Worm (Caenorhabditis elegans): Measurements from ENCODE around the gene Y57G11C.22.

Gene Y57G11C.22

ce11 chrIV:14868560-14868959, 31.5 kb downstream of the Y57G11C.22 start:
- TF ChIP-seq ref-2 (tag; optimal IDR thresholded peaks at IDR 0.05) (no peak), gmeb-2 (tag; optimal IDR thresholded peaks at IDR 0.05) (no peak), elt-4 (tag; optimal IDR thresholded peaks at IDR 0.05) (no peak), elt-2 (tag; optimal IDR thresholded peaks at IDR 0.05) (no peak), unc-3 (GFP tag; conservative IDR thresholded peaks at IDR 0.05) (no peak), unc-3 (tag; optimal IDR thresholded peaks at IDR 0.05) (no peak)

ce11 chrIV:14869844-14870433, 32.9 kb downstream of the Y57G11C.22 start:
- TF ChIP-seq nfya-1 (tag; optimal IDR thresholded peaks at IDR 0.05), result peak; percentile 75
- no peak for TF ChIP-seq pag-3 (tag; optimal IDR thresholded peaks at IDR 0.05; ENCODE audit: borderline replicate concordance)

- TF ChIP-seq ceh-19 (GFP tag; optimal IDR thresholded peaks at IDR 0.05) (no peak), pros-1 (tag; optimal IDR thresholded peaks at IDR 0.05) (peak; percentile 62), pha-2 (tag; optimal IDR thresholded peaks at IDR 0.05) (peak; percentile 32), ceh-18 (tag; optimal IDR thresholded peaks at IDR 0.05) (peak; percentile 36), nhr-232 (tag; optimal IDR thresholded peaks at IDR 0.05) (peak; percentile 1), nfya-1 (tag; optimal IDR thresholded peaks at IDR 0.05) (peak; percentile 73), hlh-6 (tag; optimal IDR thresholded peaks at IDR 0.05) (peak; percentile 49), ceh-31 (tag; optimal IDR thresholded peaks at IDR 0.05) (peak; percentile 49), lim-6 (tag; optimal IDR thresholded peaks at IDR 0.05) (no peak), F13H6.1 (tag; optimal IDR thresholded peaks at IDR 0.05) (peak; percentile 77), T23F11.4 (GFP tag; optimal IDR thresholded peaks at IDR 0.05) (no peak), C08G9.2 (tag; optimal IDR thresholded peaks at IDR 0.05) (peak; percentile 33), tbx-7 (tag; optimal IDR thresholded peaks at IDR 0.05) (peak; percentile 15), eyg-1 (tag; optimal IDR thresholded peaks at IDR 0.05) (peak; percentile 34), ref-2 (tag; optimal IDR thresholded peaks at IDR 0.05) (peak; percentile 65), rnt-1 (tag; optimal IDR thresholded peaks at IDR 0.05) (peak; percentile 63), pha-4 (tag; optimal IDR thresholded peaks at IDR 0.05) (no peak), ceh-34 (tag; optimal IDR thresholded peaks at IDR 0.05) (peak; percentile 10), hlh-15 (tag; optimal IDR thresholded peaks at IDR 0.05) (no peak), hlh-30 (tag; optimal IDR thresholded peaks at IDR 0.05; ENCODE audit: insufficient read depth) (peak; percentile 26), npax-4 (tag; optimal IDR thresholded peaks at IDR 0.05) (no peak), ets-4 (tag; optimal IDR thresholded peaks at IDR 0.05) (peak; percentile 9), ceh-2 (tag; optimal IDR thresholded peaks at IDR 0.05) (peak; percentile 6), tbx-2 (tag; optimal IDR thresholded peaks at IDR 0.05) (peak; percentile 70)
These were observed 35.3 kb downstream of the Y57G11C.22 start for ce11 chrIV:14872320-14872719.

- TF ChIP-seq nfya-1 (tag; optimal IDR thresholded peaks at IDR 0.05) (peak; percentile 55), T23F11.4 (GFP tag; optimal IDR thresholded peaks at IDR 0.05) (peak; percentile 44), dve-1 (tag; optimal IDR thresholded peaks at IDR 0.05) (peak; percentile 34), unc-42 (tag; optimal IDR thresholded peaks at IDR 0.05) (peak; percentile 9), ets-4 (tag; optimal IDR thresholded peaks at IDR 0.05) (peak; percentile 32), hlh-30 (tag; optimal IDR thresholded peaks at IDR 0.05; ENCODE audit: insufficient read depth) (peak; percentile 11), ceh-14 (tag; optimal IDR thresholded peaks at IDR 0.05) (no peak), ceh-18 (tag; optimal IDR thresholded peaks at IDR 0.05) (peak; percentile 1), ceh-31 (tag; optimal IDR thresholded peaks at IDR 0.05) (peak; percentile 21), unc-55 (GFP tag; optimal IDR thresholded peaks at IDR 0.05) (no peak), pha-2 (tag; optimal IDR thresholded peaks at IDR 0.05) (peak; percentile 69), ahr-1 (tag; optimal IDR thresholded peaks at IDR 0.05) (no peak), pax-1 (tag; optimal IDR thresholded peaks at IDR 0.05) (peak; percentile 25), elt-2 (tag; optimal IDR thresholded peaks at IDR 0.05) (peak; percentile 58), tbx-2 (tag; optimal IDR thresholded peaks at IDR 0.05) (peak; percentile 43), ceh-22 (tag; optimal IDR thresholded peaks at IDR 0.05) (peak; percentile 50), syd-9 (tag; optimal IDR thresholded peaks at IDR 0.05) (no peak), sox-4 (tag; optimal IDR thresholded peaks at IDR 0.05) (peak; percentile 24)
These were observed 38.0 kb downstream of the Y57G11C.22 start for ce11 chrIV:14874926-14875570.
